Fruit fly (Drosophila melanogaster) whole organism, embryonic: ENCODE measurements around the gene Lamtor5.
A peak's percentile ranks its signal among the peaks of the same experiment; 100 is the strongest.

Experiments
- CG1647 ChIP-seq: fragments of 200-800 bp; sonication (Bioruptor generic); optimal IDR thresholded peaks from 3 replicates; lab custom pipeline; 2016; ENCODE audit warnings: missing biosample characterization, missing genetic modification characterization
- CG18262 ChIP-seq: fragments of 200-800 bp; optimal IDR thresholded peaks from 3 replicates; lab custom pipeline; 2019; ENCODE audit warnings: missing biosample characterization, mild to moderate bottlenecking, missing genetic modification characterization, moderate library complexity
- CG1832 ChIP-seq: fragments of 200-800 bp; sonication (Bioruptor generic); optimal IDR thresholded peaks from 2 replicates; lab custom pipeline; 2017; ENCODE audit warnings: missing biosample characterization, mild to moderate bottlenecking, missing genetic modification characterization, inconsistent platforms
- CG2120 ChIP-seq: fragments of 200-800 bp; sonication (Bioruptor generic); optimal IDR thresholded peaks from 3 replicates; lab custom pipeline; 2016; ENCODE audit warnings: missing biosample characterization, missing genetic modification characterization
- Optix ChIP-seq: fragments of 200-800 bp; sonication (Bioruptor generic); IDR thresholded peaks from 3 replicates; pipeline ENCODE4 v1.3.6; 2022; ENCODE audit warnings: missing biosample characterization, missing genetic modification characterization
- Rfx ChIP-seq: fragments of 200-800 bp; sonication (Bioruptor generic); IDR thresholded peaks from 2 replicates; pipeline ENCODE4 v1.3.6; 2022; ENCODE audit warnings: missing biosample characterization, missing genetic modification characterization
- Rx ChIP-seq: fragments of 200-800 bp; sonication (Bioruptor generic); IDR thresholded peaks from 2 replicates; pipeline ENCODE4 v1.3.6; 2022; ENCODE audit warnings: missing biosample characterization, missing genetic modification characterization
- Sin3A ChIP-seq: fragments of >200 bp; optimal IDR thresholded peaks from 2 replicates; lab custom pipeline; 2018
- chm ChIP-seq: fragments of 200-800 bp; sonication (Bioruptor generic); IDR thresholded peaks from 2 replicates; pipeline ENCODE4 v1.3.6; 2022; ENCODE audit warnings: missing biosample characterization, missing genetic modification characterization
- fd3F ChIP-seq: fragments of 200-800 bp; sonication (Bioruptor generic); optimal IDR thresholded peaks from 2 replicates; lab custom pipeline; 2018; ENCODE audit warnings: missing biosample characterization, mild to moderate bottlenecking, missing genetic modification characterization, moderate library complexity
- salm ChIP-seq: fragments of 200-800 bp; sonication (Bioruptor generic); optimal IDR thresholded peaks from 2 replicates; lab custom pipeline; 2018; ENCODE audit warnings: missing biosample characterization, mild to moderate bottlenecking, missing genetic modification characterization
- tgo ChIP-seq: fragments of 200-800 bp; sonication (Bioruptor generic); IDR thresholded peaks from 3 replicates; pipeline ENCODE4 v1.3.6; 2022; ENCODE audit warnings: missing biosample characterization, missing genetic modification characterization

dm6 chrX:1854070-1854469 lies 4.7 kb downstream of the Lamtor5 start:
- TF ChIP-seq CG2120 (GFP tag; lab: Kevin White, UChicago) (peak; percentile 81), Rfx (GFP tag; lab: Robert Waterston, UW) (peak; percentile 80), Optix (GFP tag; lab: Robert Waterston, UW) (no peak), chm (GFP tag; lab: Robert Waterston, UW) (no peak), tgo (GFP tag; lab: Robert Waterston, UW) (peak; percentile 47; the same call in 1 of the 3 replicates), CG18262 (tag; lab: Kevin White, UChicago) (no peak), CG1832 (GFP tag; lab: Kevin White, UChicago) (peak; percentile 30), Sin3A (lab: Kevin White, UChicago) (no peak), fd3F (GFP tag; lab: Kevin White, UChicago) (peak; percentile 69), Rx (no peak), CG1647 (peak; percentile 12), salm (no peak)
